Worm (Caenorhabditis elegans) whole organism, L4/young adult: ENCODE data around the gene mob-4.

Experiments used
- W03F9.2 ChIP-seq: fragments of 150-350 bp; optimal IDR thresholded peaks from 2 replicates; lab custom pipeline; 2014; ENCODE audit warnings: missing biosample characterization, missing genetic modification characterization
- him-1 ChIP-seq: sonication (generic microtip); optimal IDR thresholded peaks from 2 replicates; lab custom pipeline; 2016; ENCODE audit warnings: missing genotype, missing genetic modification reagents, missing genetic modification characterization, missing compliant biosample characterization

DNA sequence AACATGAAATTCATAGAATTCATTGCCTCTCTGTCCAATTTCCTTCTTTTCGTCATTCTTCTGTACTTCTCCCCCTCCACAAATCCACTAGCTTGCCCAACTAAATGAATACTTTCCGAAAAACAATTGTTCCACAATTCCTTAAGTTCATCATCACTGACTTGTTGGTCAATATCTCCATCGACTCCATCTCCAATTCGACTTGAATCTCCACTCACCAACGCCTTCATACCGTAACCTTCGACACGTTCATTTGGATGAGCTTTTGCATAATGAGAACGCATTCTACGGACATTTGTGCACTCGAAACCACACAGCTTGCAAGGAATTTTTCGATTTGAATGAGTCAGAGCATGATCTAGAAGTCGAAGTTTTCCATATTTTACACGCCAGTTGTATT is 16.1 kb downstream of the mob-4 start:
- no peak for TF ChIP-seq him-1
- no peak for TF ChIP-seq W03F9.2
